Worm (Caenorhabditis elegans) whole organism, midembryonic: ENCODE results near the gene C33A12.3.

Experiments
- cog-1 ChIP-seq: sonication (generic microtip); optimal IDR thresholded peaks from 2 replicates; lab custom pipeline; 2016; ENCODE audit warnings: missing genetic modification characterization, missing compliant biosample characterization
- flt-1 ChIP-seq: fragments of 200-800 bp; sonication (Bioruptor generic); IDR thresholded peaks from 2 replicates; pipeline ENCODE4 v1.3.6; 2022; ENCODE audit warnings: missing genetic modification characterization, missing compliant biosample characterization
- klf-2 ChIP-seq: fragments of 200-800 bp; sonication (Bioruptor generic); conservative IDR thresholded peaks from 2 replicates; pipeline ENCODE4 v1.3.6; 2022; ENCODE audit warnings: missing genetic modification reagents, missing genetic modification characterization, missing compliant biosample characterization
- ref-1 ChIP-seq: fragments of 200-800 bp; sonication (Bioruptor generic); conservative IDR thresholded peaks from 2 replicates; pipeline ENCODE4 v1.3.6; 2022; ENCODE audit warnings: missing genetic modification reagents, missing genetic modification characterization, missing compliant biosample characterization
- ztf-23 ChIP-seq: fragments of 200-800 bp; sonication (Bioruptor generic); IDR thresholded peaks from 2 replicates; pipeline ENCODE4 v1.3.6; 2022; ENCODE audit warnings: missing genetic modification reagents, missing genetic modification characterization, missing compliant biosample characterization
- ztf-29 ChIP-seq: fragments of 200-800 bp; sonication (Bioruptor generic); IDR thresholded peaks from 2 replicates; pipeline ENCODE4 v1.3.6; 2022; ENCODE audit warnings: missing genetic modification reagents, missing genetic modification characterization, missing compliant biosample characterization

DNA sequence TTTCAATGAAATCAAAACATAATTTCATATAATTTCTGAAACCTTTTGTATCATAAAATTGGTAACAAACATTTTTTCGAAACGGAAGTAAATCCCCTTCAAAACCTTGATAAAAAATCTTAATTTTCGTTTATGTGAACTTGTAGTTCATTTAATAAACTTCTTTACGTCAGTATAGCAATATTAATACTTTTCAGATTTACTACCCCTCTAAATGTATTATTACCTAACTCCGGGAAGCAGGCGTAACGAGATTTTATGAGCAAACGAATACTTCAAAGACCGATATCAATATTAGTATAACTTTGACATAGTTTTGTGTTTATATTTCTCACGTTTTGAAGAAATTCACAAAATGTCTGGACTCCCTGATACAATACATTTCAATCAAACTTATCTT, 24.5 kb downstream of the C33A12.3 start, which contains the start of gene sru-1:
- TF ChIP-seq flt-1 (GFP tag; lab: Robert Waterston, UW) = no peak
- TF ChIP-seq klf-2 (GFP tag; lab: Robert Waterston, UW) = no peak
- no peak for TF ChIP-seq ref-1 (GFP tag; lab: Robert Waterston, UW)
- no peak for TF ChIP-seq cog-1 (tag; lab: Kevin White, UChicago)
- TF ChIP-seq ztf-29 (GFP tag; lab: Robert Waterston, UW) = no peak
- no peak for TF ChIP-seq ztf-23
